Worm (Caenorhabditis elegans) whole organism, L3 larva: ENCODE data around the gene frpr-8.
A peak's percentile ranks its signal among the peaks of the same experiment; 100 is the strongest.

ENCODE experiments used
- ama-1 ChIP-seq: fragments of 150-350 bp; optimal IDR thresholded peaks from 2 replicates; lab custom pipeline; 2018
- ceh-82 ChIP-seq: fragments of 150-350 bp; optimal IDR thresholded peaks from 2 replicates; lab custom pipeline; 2014; ENCODE audit warnings: missing biosample characterization, missing genetic modification characterization
- egl-27 ChIP-seq: sonication (generic microtip); optimal IDR thresholded peaks from 4 replicates; lab custom pipeline; 2017; ENCODE audit warnings: missing biosample characterization, missing genetic modification reagents, missing genetic modification characterization
- fkh-2 ChIP-seq: fragments of 150-350 bp; optimal IDR thresholded peaks from 2 replicates; lab custom pipeline; 2014; ENCODE audit warnings: missing biosample characterization, missing genetic modification reagents, missing genetic modification characterization
- lin-15B ChIP-seq: fragments of 150-350 bp; optimal IDR thresholded peaks from 2 replicates; lab custom pipeline; 2014; ENCODE audit warnings: missing biosample characterization, missing genetic modification characterization
- lin-39 ChIP-seq: fragments of 150-350 bp; optimal IDR thresholded peaks from 2 replicates; lab custom pipeline; 2018; ENCODE audit warnings: missing biosample characterization, missing genetic modification reagents, missing genetic modification characterization
- mdl-1 ChIP-seq: fragments of 150-350 bp; optimal IDR thresholded peaks from 2 replicates; lab custom pipeline; 2014; ENCODE audit warnings: missing biosample characterization, missing genetic modification characterization
- nhr-12 ChIP-seq: fragments of 150-350 bp; optimal IDR thresholded peaks from 2 replicates; lab custom pipeline; 2014; ENCODE audit warnings: missing biosample characterization, missing genetic modification characterization
- nhr-23 ChIP-seq: fragments of 150-350 bp; optimal IDR thresholded peaks from 2 replicates; lab custom pipeline; 2014; ENCODE audit warnings: missing biosample characterization, missing genetic modification reagents, missing genetic modification characterization
- nhr-237 ChIP-seq: fragments of 150-350 bp; optimal IDR thresholded peaks from 2 replicates; lab custom pipeline; 2014; ENCODE audit warnings: missing biosample characterization, missing genetic modification characterization
- nhr-76 ChIP-seq: fragments of 150-350 bp; sonication (generic microtip); optimal IDR thresholded peaks from 5 replicates; lab custom pipeline; 2014; ENCODE audit warnings: missing biosample characterization, missing genetic modification characterization
- nhr-77 ChIP-seq: fragments of 150-350 bp; optimal IDR thresholded peaks from 2 replicates; lab custom pipeline; 2014; ENCODE audit warnings: missing biosample characterization, missing genetic modification characterization
- skn-1 ChIP-seq: fragments of 150-350 bp; optimal IDR thresholded peaks from 2 replicates; lab custom pipeline; 2014; ENCODE audit warnings: missing biosample characterization, missing genetic modification characterization
- unc-62 ChIP-seq: fragments of 150-350 bp; sonication (generic microtip); optimal IDR thresholded peaks from 4 replicates; lab custom pipeline; 2014; ENCODE audit warnings: missing biosample characterization, missing genetic modification reagents, missing genetic modification characterization

DNA sequence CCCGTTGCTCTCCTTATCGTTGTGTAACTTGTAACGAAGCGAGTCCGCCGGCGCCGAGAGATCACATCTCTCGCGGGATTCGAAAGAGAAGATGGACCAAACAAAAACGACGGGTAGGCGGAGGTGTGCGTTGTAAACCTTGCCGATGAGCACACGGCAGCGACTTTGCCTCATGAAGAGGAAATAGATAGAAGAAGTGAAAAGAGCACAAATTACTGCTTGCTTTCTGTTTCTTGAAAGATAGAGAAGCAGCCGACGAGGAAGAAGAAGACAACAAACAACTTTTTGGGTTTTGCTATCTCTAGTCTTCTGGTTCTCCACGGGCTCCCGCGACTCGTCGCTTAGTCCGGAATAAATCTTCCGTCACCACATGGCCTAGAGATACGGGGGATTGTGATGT lies 26.2 kb downstream of the frpr-8 start:
- TF ChIP-seq ceh-82 (tag; lab: Kevin White, UChicago) (no peak), lin-15B (tag; lab: Kevin White, UChicago) (no peak), nhr-12 (tag; lab: Kevin White, UChicago) (no peak), nhr-76 (no peak), nhr-77 (no peak), ama-1 (lab: Kevin White, UChicago) (no peak), lin-39 (no peak), skn-1 (tag; lab: Kevin White, UChicago) (no peak), egl-27 (tag; lab: Kevin White, UChicago) (no peak), nhr-237 (no peak), mdl-1 (no peak), nhr-23 (no peak), fkh-2 (tag; lab: Kevin White, UChicago) (peak; percentile 30), unc-62 (GFP tag; lab: Kevin White, UChicago) (no peak)
